Worm (Caenorhabditis elegans) whole organism, mixed stage, embryonic: Measurements from ENCODE around the gene msp-58.
"Not testable (repeated sequence)": the region's sequence is repeated elsewhere in the genome, so short reads cannot be mapped to it uniquely, and the experiment has no call there.

Experiments used
- M03D4.4 ChIP-seq: sonication (generic microtip); optimal IDR thresholded peaks from 2 replicates; lab custom pipeline; 2017; ENCODE audit warnings: mild to moderate bottlenecking, missing genetic modification characterization, missing compliant biosample characterization
- bed-3 ChIP-seq: fragments of 200-800 bp; sonication (Bioruptor generic); optimal IDR thresholded peaks from 3 replicates; lab custom pipeline; 2018; ENCODE audit warnings: mild to moderate bottlenecking, missing genetic modification characterization, moderate library complexity, missing compliant biosample characterization
- blmp-1 ChIP-seq: fragments of 150-350 bp; optimal IDR thresholded peaks from 2 replicates; lab custom pipeline; 2014; ENCODE audit warnings: missing biosample characterization, missing genetic modification characterization
- ceh-39 ChIP-seq: fragments of 150-350 bp; optimal IDR thresholded peaks from 2 replicates; lab custom pipeline; 2014; ENCODE audit warnings: missing biosample characterization, missing genetic modification characterization
- ceh-83 ChIP-seq: fragments of 200-800 bp; sonication (Bioruptor generic); optimal IDR thresholded peaks from 2 replicates; lab custom pipeline; 2018; ENCODE audit warnings: mild to moderate bottlenecking, missing genetic modification characterization, missing compliant biosample characterization
- ces-1 ChIP-seq: fragments of 150-350 bp; optimal IDR thresholded peaks from 2 replicates; lab custom pipeline; 2014; ENCODE audit warnings: missing biosample characterization, missing genetic modification reagents, missing genetic modification characterization
- cnd-1 ChIP-seq: fragments of 200-800 bp; sonication (Bioruptor generic); optimal IDR thresholded peaks from 2 replicates; lab custom pipeline; 2018; ENCODE audit warnings: mild to moderate bottlenecking, missing genetic modification characterization, missing compliant biosample characterization
- drap-1 ChIP-seq: fragments of 200-800 bp; sonication (Bioruptor generic); optimal IDR thresholded peaks from 3 replicates; lab custom pipeline; 2018; ENCODE audit warnings: mild to moderate bottlenecking, missing genetic modification characterization, missing compliant biosample characterization
- elt-1 ChIP-seq: sonication (generic microtip); optimal IDR thresholded peaks from 2 replicates; lab custom pipeline; 2017; ENCODE audit warnings: missing genetic modification characterization, mild to moderate bottlenecking, missing compliant biosample characterization, antibody characterized with exemption, moderate library complexity, borderline replicate concordance; ENCODE audit not compliant: insufficient read depth
- elt-3 ChIP-seq: fragments of 150-350 bp; optimal IDR thresholded peaks from 2 replicates; lab custom pipeline; 2014; ENCODE audit warnings: missing biosample characterization, missing genetic modification characterization
- flh-1 ChIP-seq: fragments of 200-800 bp; sonication (Bioruptor generic); optimal IDR thresholded peaks from 2 replicates; lab custom pipeline; 2018; ENCODE audit warnings: mild to moderate bottlenecking, missing genetic modification characterization, moderate library complexity, missing compliant biosample characterization
- ham-2 ChIP-seq: fragments of 200-800 bp; sonication (Bioruptor generic); optimal IDR thresholded peaks from 2 replicates; lab custom pipeline; 2018; ENCODE audit warnings: mild to moderate bottlenecking, missing genetic modification characterization, missing compliant biosample characterization
- hlh-1 ChIP-seq: fragments of 150-350 bp; optimal IDR thresholded peaks from 2 replicates; lab custom pipeline; 2014; ENCODE audit warnings: missing biosample characterization, missing genetic modification reagents, missing genetic modification characterization
- lin-13 ChIP-seq: fragments of 150-350 bp; optimal IDR thresholded peaks from 2 replicates; lab custom pipeline; 2014; ENCODE audit warnings: missing biosample characterization, missing genetic modification characterization
- lin-32 ChIP-seq: fragments of 200-800 bp; sonication (Bioruptor generic); optimal IDR thresholded peaks from 2 replicates; lab custom pipeline; 2018; ENCODE audit warnings: mild to moderate bottlenecking, missing genetic modification characterization, missing compliant biosample characterization
- lsy-2 ChIP-seq: fragments of 150-350 bp; optimal IDR thresholded peaks from 2 replicates; lab custom pipeline; 2014; ENCODE audit warnings: missing biosample characterization, missing genetic modification characterization
- mab-5 ChIP-seq: fragments of 150-350 bp; optimal IDR thresholded peaks from 2 replicates; lab custom pipeline; 2014; ENCODE audit warnings: missing biosample characterization, missing genetic modification characterization
- mep-1 ChIP-seq: fragments of 150-350 bp; optimal IDR thresholded peaks from 2 replicates; lab custom pipeline; 2017; ENCODE audit warnings: missing biosample characterization, missing genetic modification reagents, missing genetic modification characterization, inconsistent platforms
- mls-2 ChIP-seq: sonication (generic microtip); optimal IDR thresholded peaks from 2 replicates; lab custom pipeline; 2016; ENCODE audit warnings: mild to moderate bottlenecking, missing genetic modification characterization, moderate library complexity, missing compliant biosample characterization
- nhr-12 ChIP-seq: fragments of 150-350 bp; optimal IDR thresholded peaks from 2 replicates; lab custom pipeline; 2014; ENCODE audit warnings: missing biosample characterization, missing genetic modification characterization
- nhr-2 ChIP-seq: fragments of 150-350 bp; optimal IDR thresholded peaks from 2 replicates; lab custom pipeline; 2014; ENCODE audit warnings: missing biosample characterization, missing genetic modification characterization
- nhr-237 ChIP-seq: fragments of 150-350 bp; optimal IDR thresholded peaks from 2 replicates; lab custom pipeline; 2014; ENCODE audit warnings: missing biosample characterization, missing genetic modification characterization
- nhr-28 ChIP-seq: fragments of 150-350 bp; optimal IDR thresholded peaks from 2 replicates; lab custom pipeline; 2014; ENCODE audit warnings: missing biosample characterization, missing genetic modification characterization
- pha-4 ChIP-seq: fragments of 150-350 bp; optimal IDR thresholded peaks from 2 replicates; lab custom pipeline; 2018; ENCODE audit warnings: missing biosample characterization, missing genetic modification reagents, missing genetic modification characterization
- sem-2 ChIP-seq: fragments of 200-800 bp; sonication (Bioruptor generic); optimal IDR thresholded peaks from 2 replicates; lab custom pipeline; 2018; ENCODE audit warnings: mild to moderate bottlenecking, missing genetic modification characterization, missing compliant biosample characterization
- snpc-4 ChIP-seq: fragments of 150-350 bp; optimal IDR thresholded peaks from 2 replicates; lab custom pipeline; 2014; ENCODE audit warnings: missing biosample characterization, missing genetic modification characterization
- tbx-8 ChIP-seq: fragments of 200-800 bp; sonication (Bioruptor generic); optimal IDR thresholded peaks from 2 replicates; lab custom pipeline; 2018; ENCODE audit warnings: mild to moderate bottlenecking, missing genetic modification characterization, moderate library complexity, missing compliant biosample characterization
- unc-120 ChIP-seq: sonication (generic microtip); optimal IDR thresholded peaks from 2 replicates; lab custom pipeline; 2017; ENCODE audit warnings: missing genetic modification characterization, missing compliant biosample characterization; ENCODE audit not compliant: poor library complexity, severe bottlenecking
- unc-39 ChIP-seq: fragments of 150-350 bp; optimal IDR thresholded peaks from 2 replicates; lab custom pipeline; 2014; ENCODE audit warnings: missing biosample characterization, missing genetic modification characterization
- unc-62 ChIP-seq: fragments of 150-350 bp; optimal IDR thresholded peaks from 2 replicates; lab custom pipeline; 2014; ENCODE audit warnings: missing biosample characterization, missing genetic modification reagents, missing genetic modification characterization
- ztf-11 ChIP-seq: fragments of 150-350 bp; optimal IDR thresholded peaks from 2 replicates; lab custom pipeline; 2014; ENCODE audit warnings: missing biosample characterization, missing genetic modification characterization

The msp-58 gene

DNA sequence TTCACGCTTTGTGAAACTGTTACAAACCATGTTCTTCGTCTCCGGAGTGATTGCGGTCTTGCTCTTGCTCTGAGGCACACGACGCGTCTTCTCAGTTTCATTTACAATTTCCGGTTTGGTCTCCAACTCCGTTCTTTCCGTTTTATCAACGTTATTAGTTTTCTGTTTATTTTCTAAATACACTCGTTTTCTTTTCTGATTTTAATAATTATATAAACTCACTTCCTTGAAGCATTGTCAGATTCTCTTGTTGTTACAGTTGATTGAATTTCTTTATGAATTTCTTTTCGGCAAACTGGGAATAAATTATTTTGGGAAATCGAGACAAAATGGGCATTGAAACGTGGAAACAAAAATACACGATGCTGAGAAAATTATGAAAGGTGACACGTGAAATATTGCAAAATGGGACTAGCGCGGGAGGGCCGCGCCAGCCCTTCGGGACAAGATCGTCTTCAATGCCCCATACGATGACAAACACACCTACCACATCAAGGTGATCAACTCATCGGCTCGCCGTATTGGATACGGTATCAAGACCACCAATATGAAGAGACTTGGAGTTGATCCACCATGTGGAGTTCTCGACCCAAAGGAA, at the start of gene msp-58, which contains the start of gene ZK354.9:
Gene msp-58 (plus strand): TSS at position 548 of the 598 bp plus-strand sequence.
Gene ZK354.9 (minus strand): TSS at position 101 of the 598 bp plus-strand sequence.
- not testable (repeated sequence) for TF ChIP-seq mls-2 (tag; lab: Kevin White, UChicago); flh-1 (GFP tag; lab: Kevin White, UChicago); tbx-8 (GFP tag; lab: Kevin White, UChicago)

DNA sequence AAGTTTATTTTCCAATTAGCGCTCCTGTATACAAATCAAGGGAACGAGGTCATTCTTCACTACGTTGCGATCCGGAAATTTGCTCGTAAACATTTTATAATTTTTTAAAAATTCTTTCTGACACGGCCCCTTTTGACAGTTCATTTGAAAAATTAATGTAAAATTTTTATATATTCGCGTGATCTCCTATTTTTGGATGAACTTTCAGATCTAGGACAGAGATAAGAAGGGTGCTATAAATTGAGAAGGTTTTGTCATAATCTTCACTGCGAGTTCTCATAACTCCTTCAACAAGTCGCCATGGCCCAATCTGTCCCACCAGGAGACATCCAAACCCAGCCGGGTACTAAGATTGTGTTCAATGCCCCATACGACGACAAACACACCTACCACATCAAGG, 48.1 kb upstream of the msp-58 start, which contains the start of gene msp-19:
Gene msp-19 (plus strand): TSS at position 301 of the 400 bp plus-strand sequence.
- not testable (repeated sequence) for TF ChIP-seq cnd-1; lin-13 (tag; lab: Kevin White, UChicago); drap-1 (GFP tag; lab: Kevin White, UChicago)

ce11 chrIV:5266474-5266873, 41.9 kb upstream of the msp-58 start, which contains the start of gene F36H12.5:
Gene F36H12.5, plus strand, starts transcription at chrIV:5266774.
- TF ChIP-seq mls-2 (tag; lab: Kevin White, UChicago) (no peak), M03D4.4 (no peak), cnd-1 (no peak), drap-1 (GFP tag; lab: Kevin White, UChicago) (no peak), unc-39 (no peak), ceh-39 (tag; lab: Kevin White, UChicago) (no peak), sem-2 (GFP tag; lab: Kevin White, UChicago) (no peak), nhr-237 (no peak), nhr-2 (tag; lab: Kevin White, UChicago) (no peak), pha-4 (no peak), unc-62 (GFP tag; lab: Kevin White, UChicago) (no peak), ztf-11 (tag; lab: Kevin White, UChicago) (no peak)

DNA sequence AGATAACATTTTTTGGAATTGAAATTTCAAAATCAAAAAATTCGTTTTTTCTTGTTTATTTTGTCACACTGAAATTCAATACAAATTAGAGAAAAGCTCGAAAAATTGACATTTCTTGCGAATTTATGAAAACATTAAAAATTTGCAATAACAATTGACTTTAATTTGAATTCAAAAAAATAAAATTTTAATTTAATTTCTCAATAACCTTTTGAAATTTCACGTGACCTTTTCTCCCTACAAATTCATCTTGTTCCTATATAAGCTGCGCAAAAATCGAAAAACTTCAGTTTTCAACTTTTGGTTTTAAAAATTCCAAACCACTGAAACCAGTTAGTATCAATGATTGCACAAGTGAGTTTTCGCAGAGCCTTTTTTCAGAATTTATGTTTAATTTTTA, 39.6 kb upstream of the msp-58 start, which contains the start of gene F36H12.4:
Gene F36H12.4 (plus strand): TSS at position 301 of the 400 bp plus-strand sequence.
- TF ChIP-seq lin-13 (tag; lab: Kevin White, UChicago) (no peak), sem-2 (GFP tag; lab: Kevin White, UChicago) (no peak), unc-39 (no peak), nhr-237 (no peak), elt-3 (tag; lab: Kevin White, UChicago) (no peak), lsy-2 (tag; lab: Kevin White, UChicago) (no peak), ceh-83 (GFP tag; lab: Kevin White, UChicago) (no peak), mab-5 (tag; lab: Kevin White, UChicago) (no peak), tbx-8 (GFP tag; lab: Kevin White, UChicago) (no peak)

DNA sequence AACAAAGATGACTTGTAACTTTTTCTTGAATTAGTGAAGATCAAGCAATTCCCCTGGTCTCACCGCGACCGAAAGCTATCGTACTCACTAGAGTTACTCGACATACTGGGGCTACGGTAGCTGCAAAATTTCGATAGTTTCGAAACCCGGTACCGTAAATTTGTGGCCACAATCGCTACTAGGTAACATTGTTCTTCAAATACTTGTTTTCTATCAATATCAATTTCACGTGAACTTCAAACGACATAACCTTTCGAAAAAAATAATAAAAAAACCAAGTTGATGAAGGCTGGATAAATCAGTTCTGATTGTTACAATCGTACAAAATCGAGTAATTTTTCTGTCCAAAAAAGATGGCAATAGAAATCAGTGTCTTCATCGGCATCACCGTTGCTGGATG, 35.9 kb upstream of the msp-58 start, which contains the start of gene F36H12.3:
Gene F36H12.3 (plus strand): TSS at position 301 of the 400 bp plus-strand sequence.
- TF ChIP-seq ces-1, result no peak
- TF ChIP-seq tbx-8 (GFP tag; lab: Kevin White, UChicago), result no peak
- TF ChIP-seq lin-32 (GFP tag; lab: Kevin White, UChicago), result no peak
- TF ChIP-seq elt-3 (tag; lab: Kevin White, UChicago), result no peak
- TF ChIP-seq hlh-1, result no peak

DNA sequence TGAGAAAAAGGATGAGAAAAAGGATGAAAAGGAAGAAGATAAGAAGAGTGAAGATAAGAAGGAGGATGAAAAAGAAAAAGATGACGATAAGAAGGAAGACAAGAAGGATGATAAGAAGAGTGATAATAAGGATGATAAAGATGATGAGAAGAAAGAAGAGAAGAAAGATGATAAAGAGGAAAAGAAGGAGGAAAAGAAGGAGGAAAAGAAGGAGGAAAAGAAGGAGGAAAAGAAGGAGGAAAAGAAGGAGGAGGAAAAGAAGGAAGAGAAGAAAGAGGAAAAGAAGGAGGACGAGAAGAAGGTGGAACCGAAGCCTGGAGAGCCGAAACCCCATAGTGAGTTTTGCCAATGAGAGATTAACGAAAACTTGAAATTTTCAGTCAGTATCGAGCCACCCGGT, 35.0 kb upstream of the msp-58 start:
- TF ChIP-seq bed-3 (GFP tag; lab: Kevin White, UChicago) (no peak), pha-4 (no peak), ces-1 (no peak), cnd-1 (no peak), ham-2 (GFP tag; lab: Kevin White, UChicago) (no peak), lin-32 (GFP tag; lab: Kevin White, UChicago) (no peak), unc-120 (no peak), elt-1 (no peak), hlh-1 (no peak), nhr-12 (no peak), nhr-28 (tag; lab: Kevin White, UChicago) (no peak), blmp-1 (tag; lab: Kevin White, UChicago) (no peak), M03D4.4 (no peak), mep-1 (tag; lab: Kevin White, UChicago) (no peak), snpc-4 (tag; lab: Kevin White, UChicago) (no peak)
